Fruit fly (Drosophila melanogaster): ENCODE data around the gene CG12746.

The CG12746 gene

DNA sequence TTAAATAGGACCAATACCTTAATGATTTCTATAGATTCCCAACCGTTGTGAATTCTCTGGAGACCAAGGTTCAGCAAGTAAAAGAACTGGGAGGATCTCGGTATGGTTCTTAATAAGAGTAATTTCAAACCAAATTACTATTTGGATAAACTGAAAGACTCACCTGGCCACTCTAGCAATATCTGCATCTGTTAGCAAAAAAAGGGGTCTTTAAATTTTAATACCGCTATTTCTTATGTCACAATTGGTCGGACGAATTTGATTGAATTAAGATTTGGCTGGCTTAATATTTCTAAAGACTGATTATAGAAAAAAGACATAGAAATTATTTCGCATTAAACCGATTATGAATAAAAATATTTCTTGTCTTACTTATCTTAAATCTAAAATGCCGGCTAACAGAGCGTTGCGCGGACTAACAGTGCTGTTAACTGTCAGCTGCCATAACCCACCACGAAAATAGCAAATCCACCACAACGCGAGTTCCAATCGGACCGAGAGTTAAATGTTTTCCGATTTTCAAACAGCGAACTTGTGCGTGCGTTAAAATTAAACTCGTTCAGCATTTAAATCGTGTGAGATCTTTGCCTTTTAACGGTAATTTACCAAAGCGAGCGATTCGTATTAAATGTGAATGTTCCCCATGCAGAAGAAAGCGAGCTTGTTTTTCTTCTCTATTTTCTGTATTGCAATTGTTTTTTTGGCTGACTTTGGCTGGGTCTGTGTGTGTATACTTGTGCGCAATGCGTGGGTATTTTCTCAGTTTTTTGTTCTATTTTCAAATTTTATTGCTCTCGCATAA lies 6.2 kb downstream of the CG12746 start, which contains the start of gene CRMP (continued):
- TF ChIP-seq pros (GFP tag; optimal IDR thresholded peaks at IDR 0.05) (no peak), vnd (GFP tag; IDR thresholded peaks at IDR 0.05; ENCODE audit: partially characterized antibody) (no peak), tgo (GFP tag; IDR thresholded peaks at IDR 0.05) (no peak), MESR4 (GFP tag; optimal IDR thresholded peaks at IDR 0.05) (peak; percentile 66), HmgZ (tag; optimal IDR thresholded peaks at IDR 0.05) (no peak), CG9817 (tag; optimal IDR thresholded peaks at IDR 0.05) (no peak), pb (GFP tag; optimal IDR thresholded peaks at IDR 0.05) (no peak), usp (GFP tag; optimal IDR thresholded peaks at IDR 0.05) (no peak), salm (tag; optimal IDR thresholded peaks at IDR 0.05) (no peak), Bdp1 (GFP tag; optimal IDR thresholded peaks at IDR 0.05) (no peak), CG7556 (GFP tag; optimal IDR thresholded peaks at IDR 0.05) (no peak), gcm (GFP tag; optimal IDR thresholded peaks at IDR 0.05) (no peak), dmrt11E (tag; optimal IDR thresholded peaks at IDR 0.05) (no peak), CG42726 (GFP tag; IDR thresholded peaks at IDR 0.05; ENCODE audit: partially characterized antibody) (no peak), Mrtf (GFP tag; IDR thresholded peaks at IDR 0.05) (no peak), CG3838 (GFP tag; optimal IDR thresholded peaks at IDR 0.05) (no peak), CG17568 (GFP tag; optimal IDR thresholded peaks at IDR 0.05) (peak; percentile 49), CG32767 (GFP tag; IDR thresholded peaks at IDR 0.05) (peak; percentile 89), sens-2 (GFP tag; IDR thresholded peaks at IDR 0.05) (no peak), disco-r (GFP tag; optimal IDR thresholded peaks at IDR 0.05) (no peak), CG8765 (GFP tag; IDR thresholded peaks at IDR 0.05) (no peak), CG6689 (GFP tag; IDR thresholded peaks at IDR 0.05) (no peak), Sox100B (GFP tag; optimal IDR thresholded peaks at IDR 0.05) (no peak), CG6765 (GFP tag; optimal IDR thresholded peaks at IDR 0.05) (peak; percentile 40), HLHmδ (GFP tag; optimal IDR thresholded peaks at IDR 0.05) (no peak), CG6813 (GFP tag; optimal IDR thresholded peaks at IDR 0.05) (no peak), Stat92E (GFP tag; optimal IDR thresholded peaks at IDR 0.05) (no peak), NfI (GFP tag; optimal IDR thresholded peaks at IDR 0.05) (no peak), Blimp-1 (GFP tag; optimal IDR thresholded peaks at IDR 0.05) (no peak), CG8478 (optimal IDR thresholded peaks at IDR 0.05) (no peak), CG10267 (tag; optimal IDR thresholded peaks at IDR 0.05) (no peak), ab (GFP tag; optimal IDR thresholded peaks at IDR 0.05) (no peak), gfzf (GFP tag; optimal IDR thresholded peaks at IDR 0.05) (peak; percentile 65), CG5953 (GFP tag; IDR thresholded peaks at IDR 0.05) (no peak), Hmr (GFP tag; optimal IDR thresholded peaks at IDR 0.05) (no peak), CG8359 (GFP tag; optimal IDR thresholded peaks at IDR 0.05; ENCODE audit: borderline replicate concordance) (no peak), sisA (GFP tag; IDR thresholded peaks at IDR 0.05) (no peak), cg (GFP tag; optimal IDR thresholded peaks at IDR 0.05) (peak; percentile 44), yki (optimal IDR thresholded peaks at IDR 0.05) (no peak), CG7786 (GFP tag; optimal IDR thresholded peaks at IDR 0.05) (no peak), CG30403 (GFP tag; optimal IDR thresholded peaks at IDR 0.05) (no peak), Opbp (GFP tag; IDR thresholded peaks at IDR 0.05; ENCODE audit: partially characterized antibody) (no peak), CG11085 (GFP tag; IDR thresholded peaks at IDR 0.05) (no peak), CG2199 (GFP tag; IDR thresholded peaks at IDR 0.05) (no peak), dysf (GFP tag; IDR thresholded peaks at IDR 0.05) (no peak), sqz (GFP tag; optimal IDR thresholded peaks at IDR 0.05) (peak; percentile 62), YL-1 (GFP tag; optimal IDR thresholded peaks at IDR 0.05) (peak; percentile 69), klu (GFP tag; IDR thresholded peaks at IDR 0.05) (no peak), wek (GFP tag; optimal IDR thresholded peaks at IDR 0.05) (no peak), CG14965 (GFP tag; optimal IDR thresholded peaks at IDR 0.05; ENCODE audit: borderline replicate concordance) (no peak)

Measured in whole organism, embryonic.